Worm (Caenorhabditis elegans) whole organism, L4/young adult: ENCODE results near the gene sre-51.

ENCODE experiments used
- W03F9.2 ChIP-seq: fragments of 150-350 bp; optimal IDR thresholded peaks from 2 replicates; lab custom pipeline; 2014; ENCODE audit warnings: missing biosample characterization, missing genetic modification characterization
- dao-5 ChIP-seq: sonication (generic microtip); optimal IDR thresholded peaks from 2 replicates; lab custom pipeline; 2016; ENCODE audit warnings: missing genotype, missing genetic modification characterization, moderate library complexity, missing compliant biosample characterization
- him-1 ChIP-seq: sonication (generic microtip); optimal IDR thresholded peaks from 2 replicates; lab custom pipeline; 2016; ENCODE audit warnings: missing genotype, missing genetic modification reagents, missing genetic modification characterization, missing compliant biosample characterization

ce11 chrII:12264847-12265246 is 46.8 kb upstream of the sre-51 start:
- TF ChIP-seq him-1: no peak
- no peak for TF ChIP-seq W03F9.2
- no peak for TF ChIP-seq dao-5 (tag; lab: Kevin White, UChicago)
